Worm (Caenorhabditis elegans) whole organism, young adult: ENCODE measurements around the gene F47B10.3.

Experiments used
- cebp-1 ChIP-seq, 2 experiments: fragments of 200-800 bp in 1 of 2; sonication (Bioruptor generic) in 1 of 2; sonication (generic microtip) in 1 of 2; IDR thresholded peaks in 1 of 2; optimal IDR thresholded peaks in 1 of 2; 2 replicates each; pipeline versions ENCODE4 v1.3.6 to Lab custom; 2017 to 2022; ENCODE audit warnings: missing compliant biosample characterization in 2 of 2, missing genetic modification characterization in 2 of 2, mild to moderate bottlenecking in 1 of 2, missing genetic modification reagents in 1 of 2, moderate library complexity in 1 of 2
- efl-1 ChIP-seq: fragments of 150-350 bp; optimal IDR thresholded peaks from 2 replicates; lab custom pipeline; 2014; ENCODE audit warnings: missing biosample characterization, missing genetic modification reagents, missing genetic modification characterization
- egl-18 ChIP-seq: fragments of 200-800 bp; sonication (Bioruptor generic); IDR thresholded peaks from 2 replicates; pipeline ENCODE4 v1.3.6; 2022; ENCODE audit warnings: missing genetic modification reagents, missing genetic modification characterization, missing compliant biosample characterization
- lag-1 ChIP-seq: fragments of 200-800 bp; sonication (Bioruptor generic); IDR thresholded peaks from 2 replicates; pipeline ENCODE4 v1.3.6; 2022; ENCODE audit warnings: missing genetic modification reagents, missing genetic modification characterization, missing compliant biosample characterization
- nfya-2 ChIP-seq: fragments of 200-800 bp; sonication (Bioruptor generic); IDR thresholded peaks from 2 replicates; pipeline ENCODE4 v1.3.6; 2022; ENCODE audit warnings: missing genetic modification reagents, missing genetic modification characterization, missing compliant biosample characterization
- snpc-1.1 ChIP-seq: sonication (generic microtip); optimal IDR thresholded peaks from 2 replicates; lab custom pipeline; 2017; ENCODE audit warnings: missing genetic modification characterization, mild to moderate bottlenecking, missing compliant biosample characterization, antibody characterized with exemption, moderate library complexity, missing genotype, missing genetic modification reagents; ENCODE audit not compliant: insufficient read depth
- somi-1 ChIP-seq: fragments of 200-800 bp; sonication (Bioruptor generic); optimal IDR thresholded peaks from 2 replicates; lab custom pipeline; 2018; ENCODE audit warnings: mild to moderate bottlenecking, missing genetic modification characterization, missing compliant biosample characterization

DNA sequence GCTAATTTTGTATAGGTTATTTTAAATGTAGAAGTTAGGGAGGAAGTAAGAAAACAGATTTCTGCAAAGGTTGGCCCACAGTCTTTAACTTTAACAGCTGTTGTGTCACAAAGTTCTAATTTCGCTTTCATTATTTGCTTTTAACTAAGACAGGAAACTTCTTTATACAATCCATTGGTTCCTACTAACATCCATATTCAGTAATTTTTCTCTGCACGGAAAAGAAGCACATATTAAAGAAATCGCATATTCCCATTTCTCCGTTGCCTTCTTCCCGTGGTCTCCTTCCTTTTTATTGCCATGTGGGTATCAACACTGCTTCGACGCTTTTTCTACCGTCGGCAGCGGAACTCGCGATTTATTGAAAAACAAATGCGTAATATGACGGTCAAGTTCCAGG is 10.0 kb upstream of the F47B10.3 start, which contains the start of gene T21E8.6:
- no peak for TF ChIP-seq cebp-1 (GFP tag; IDR thresholded peaks at IDR 0.05; lab: Robert Waterston, UW)
- TF ChIP-seq cebp-1 (tag; optimal IDR thresholded peaks at IDR 0.05; lab: Kevin White, UChicago) = no peak
- TF ChIP-seq somi-1 (GFP tag; lab: Kevin White, UChicago) = no peak
- no peak for TF ChIP-seq nfya-2 (GFP tag; lab: Robert Waterston, UW)
- TF ChIP-seq efl-1 (GFP tag; lab: Kevin White, UChicago) = no peak
- TF ChIP-seq egl-18 (GFP tag; lab: Robert Waterston, UW) = no peak
- no peak for TF ChIP-seq snpc-1.1 (tag; lab: Kevin White, UChicago)
- TF ChIP-seq lag-1 = no peak
